Worm (Caenorhabditis elegans) whole organism, midembryonic: Measurements from ENCODE around the gene ung-1.

Source experiments
- T22C8.4 ChIP-seq: fragments of 200-800 bp; sonication (Bioruptor generic); IDR thresholded peaks from 2 replicates; pipeline ENCODE4 v1.3.6; 2022; ENCODE audit warnings: missing genetic modification characterization, missing compliant biosample characterization
- cog-1 ChIP-seq: sonication (generic microtip); optimal IDR thresholded peaks from 2 replicates; lab custom pipeline; 2016; ENCODE audit warnings: missing genetic modification characterization, missing compliant biosample characterization
- flt-1 ChIP-seq: fragments of 200-800 bp; sonication (Bioruptor generic); IDR thresholded peaks from 2 replicates; pipeline ENCODE4 v1.3.6; 2022; ENCODE audit warnings: missing genetic modification characterization, missing compliant biosample characterization
- klf-2 ChIP-seq: fragments of 200-800 bp; sonication (Bioruptor generic); conservative IDR thresholded peaks from 2 replicates; pipeline ENCODE4 v1.3.6; 2022; ENCODE audit warnings: missing genetic modification reagents, missing genetic modification characterization, missing compliant biosample characterization
- med-1 ChIP-seq: sonication (generic microtip); optimal IDR thresholded peaks from 2 replicates; lab custom pipeline; 2017; ENCODE audit warnings: missing genetic modification characterization, mild to moderate bottlenecking, missing compliant biosample characterization, antibody characterized with exemption, missing genetic modification reagents; ENCODE audit not compliant: insufficient read depth
- ref-1 ChIP-seq: fragments of 200-800 bp; sonication (Bioruptor generic); conservative IDR thresholded peaks from 2 replicates; pipeline ENCODE4 v1.3.6; 2022; ENCODE audit warnings: missing genetic modification reagents, missing genetic modification characterization, missing compliant biosample characterization
- tab-1 ChIP-seq: fragments of 200-800 bp; sonication (Bioruptor generic); IDR thresholded peaks from 2 replicates; pipeline ENCODE4 v1.3.6; 2022; ENCODE audit warnings: missing genetic modification characterization, missing compliant biosample characterization
- ztf-23 ChIP-seq: fragments of 200-800 bp; sonication (Bioruptor generic); IDR thresholded peaks from 2 replicates; pipeline ENCODE4 v1.3.6; 2022; ENCODE audit warnings: missing genetic modification reagents, missing genetic modification characterization, missing compliant biosample characterization
- ztf-29 ChIP-seq: fragments of 200-800 bp; sonication (Bioruptor generic); IDR thresholded peaks from 2 replicates; pipeline ENCODE4 v1.3.6; 2022; ENCODE audit warnings: missing genetic modification reagents, missing genetic modification characterization, missing compliant biosample characterization

DNA sequence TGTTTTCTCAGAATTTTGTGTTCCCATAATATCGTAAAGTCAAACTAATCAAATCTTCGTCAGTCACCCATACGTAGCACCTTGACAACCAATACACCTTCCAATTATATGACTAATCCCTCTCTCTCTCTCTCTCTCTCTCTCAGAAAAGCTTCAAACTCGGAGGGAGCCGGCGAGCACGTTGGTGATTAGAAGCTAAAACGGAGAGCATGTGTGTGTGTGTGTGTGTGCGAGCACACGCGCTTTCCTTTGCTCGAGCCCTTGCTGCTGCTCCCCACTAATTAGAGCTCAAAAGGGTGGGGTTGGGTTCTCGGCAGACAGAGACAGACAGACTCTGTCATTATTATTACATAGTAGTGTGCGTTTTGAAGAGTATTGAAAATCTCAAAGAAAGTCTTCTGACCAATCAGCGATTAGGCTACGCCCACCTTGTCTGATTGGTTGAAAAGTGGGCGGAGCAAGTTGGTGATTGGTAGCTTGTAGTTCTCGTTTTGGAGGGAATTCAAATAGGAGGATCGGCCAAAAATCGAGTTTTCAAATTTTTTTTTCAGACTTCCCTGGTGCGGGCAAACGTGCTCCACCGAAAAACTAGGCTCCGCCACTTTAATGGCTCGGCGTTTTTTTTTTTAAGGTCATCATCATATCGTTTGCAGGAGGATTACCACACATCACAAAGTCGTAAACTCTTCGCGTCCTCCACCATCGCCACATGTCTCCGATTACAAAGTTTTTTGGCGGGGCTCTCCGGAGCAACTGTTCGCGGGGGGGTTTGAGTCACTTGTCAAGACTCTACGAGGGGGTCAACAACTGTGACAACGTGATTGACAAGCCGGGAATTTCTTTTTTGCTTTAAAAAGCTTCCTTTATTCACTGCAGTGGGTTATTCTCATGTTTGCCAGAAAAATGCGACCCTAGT is 38.6 kb downstream of the ung-1 start:
- TF ChIP-seq T22C8.4 (GFP tag; lab: Robert Waterston, UW) (no peak), ztf-29 (GFP tag; lab: Robert Waterston, UW) (no peak), klf-2 (GFP tag; lab: Robert Waterston, UW) (no peak), med-1 (no peak), ref-1 (GFP tag; lab: Robert Waterston, UW) (no peak), ztf-23 (GFP tag; lab: Robert Waterston, UW) (no peak), tab-1 (GFP tag; lab: Robert Waterston, UW) (no peak), cog-1 (no peak), flt-1 (GFP tag; lab: Robert Waterston, UW) (no peak)
